Fruit fly (Drosophila melanogaster): ENCODE measurements around the gene rump.

The rump gene

DNA sequence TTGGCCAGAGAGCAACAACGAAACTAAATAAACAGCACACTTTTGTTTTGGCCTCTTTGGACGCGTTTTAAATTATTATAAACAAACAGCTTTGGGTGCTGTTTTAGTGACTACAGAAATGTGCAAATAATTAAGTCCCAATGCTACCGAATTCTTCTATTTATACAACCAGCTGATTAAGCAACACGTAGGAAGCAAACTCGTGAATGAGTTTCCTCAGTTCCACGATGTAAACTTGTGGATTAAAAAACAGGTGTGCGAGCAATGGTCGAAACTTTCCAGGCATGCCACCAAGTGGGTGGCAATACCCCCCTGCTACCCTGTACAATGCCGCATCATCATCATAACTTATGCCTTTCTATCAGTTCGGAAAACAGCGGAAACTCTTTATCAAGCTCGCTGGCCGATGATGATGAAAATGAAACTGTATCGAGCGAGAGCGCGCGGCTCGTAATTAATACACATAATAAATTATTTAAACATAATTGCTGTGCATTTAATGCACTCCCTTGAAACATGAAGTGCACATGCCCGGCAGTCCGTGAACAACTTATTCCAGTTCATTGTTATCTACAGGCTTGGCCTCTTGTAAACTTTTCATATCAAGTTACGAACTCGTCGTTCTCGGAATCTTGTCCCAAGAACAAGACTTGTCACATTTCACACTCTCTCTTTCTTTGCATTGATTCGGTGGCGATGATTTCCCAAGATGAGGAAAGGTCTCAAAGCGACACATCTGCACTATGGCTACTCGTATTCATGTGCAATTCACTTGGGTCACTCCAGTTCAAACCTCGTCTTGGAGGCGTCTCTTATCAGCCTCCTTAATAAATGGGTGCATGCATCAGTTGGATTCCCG is 9.7 kb downstream of the rump start:
- TF ChIP-seq EcR (GFP tag; optimal IDR thresholded peaks at IDR 0.05) (peak; percentile 91), CG4496 (GFP tag; IDR thresholded peaks at IDR 0.05) (0 out of 3 replicates have a peak, but pooled peaks have one; percentile 12), gl (tag; optimal IDR thresholded peaks at IDR 0.05) (no peak)

DNA sequence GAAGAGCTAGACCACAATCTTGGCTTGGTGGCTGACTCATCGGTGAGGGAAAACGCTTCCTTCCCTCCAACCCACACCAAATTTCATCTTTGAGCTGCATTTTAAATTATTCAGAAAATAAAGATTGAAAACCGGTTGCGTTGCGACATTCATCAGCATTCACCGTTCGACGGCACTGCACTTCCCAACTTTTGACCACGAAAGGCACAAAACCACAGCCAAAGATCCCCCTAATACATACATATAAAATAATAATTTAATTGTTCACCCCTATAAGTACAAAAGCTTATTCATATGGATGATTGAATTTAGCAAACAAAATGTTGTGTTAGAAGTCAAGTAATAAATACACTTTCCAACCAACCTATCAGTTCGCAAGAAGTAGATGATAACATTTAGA is 10.9 kb downstream of the rump start:
- TF ChIP-seq Pif1A (GFP tag; optimal IDR thresholded peaks at IDR 0.05) = no peak
- TF ChIP-seq CG17806 (tag; optimal IDR thresholded peaks at IDR 0.05) = no peak
- TF ChIP-seq CG10348 (GFP tag; IDR thresholded peaks at IDR 0.05) = no peak
- TF ChIP-seq D1 (tag; optimal IDR thresholded peaks at IDR 0.05) = no peak
- no peak for TF ChIP-seq CG32121 (GFP tag; IDR thresholded peaks at IDR 0.05)
- no peak for TF ChIP-seq CG14655 (GFP tag; optimal IDR thresholded peaks at IDR 0.05)
- TF ChIP-seq CG13204 (GFP tag; optimal IDR thresholded peaks at IDR 0.05) = no peak
- TF ChIP-seq fd96Ca (GFP tag; IDR thresholded peaks at IDR 0.05) = no peak
- TF ChIP-seq gl (tag; optimal IDR thresholded peaks at IDR 0.05) = no peak
- no peak for TF ChIP-seq EcR (GFP tag; optimal IDR thresholded peaks at IDR 0.05)
- no peak for TF ChIP-seq CG12605 (GFP tag; IDR thresholded peaks at IDR 0.05)
- no peak for TF ChIP-seq CG4496 (GFP tag; IDR thresholded peaks at IDR 0.05)

DNA sequence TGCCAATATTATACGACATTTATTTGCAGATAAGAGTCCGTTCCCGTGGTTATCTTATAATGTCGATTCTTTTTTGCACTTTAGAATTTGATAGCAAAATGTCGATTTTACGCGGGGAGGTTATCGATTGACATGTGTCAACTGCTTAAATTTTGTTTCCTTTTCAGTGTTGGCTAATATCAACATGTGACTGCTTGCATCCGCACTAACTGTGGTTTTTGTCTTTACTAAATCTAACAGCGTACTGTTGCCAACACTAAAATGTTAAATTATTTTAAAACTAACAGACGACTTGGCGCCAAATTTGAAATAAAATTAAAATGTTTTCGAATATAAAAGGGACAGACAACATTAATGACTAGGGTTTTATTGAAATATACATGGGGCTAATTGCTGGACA is 13.4 kb downstream of the rump start:
- TF ChIP-seq CG17806 (tag; optimal IDR thresholded peaks at IDR 0.05) = no peak
- TF ChIP-seq CG8301 (tag; optimal IDR thresholded peaks at IDR 0.05) = no peak
- TF ChIP-seq CG4496 (GFP tag; IDR thresholded peaks at IDR 0.05) = 0 out of 3 replicates have a peak, but pooled peaks have one; percentile 8
- no peak for TF ChIP-seq gl (tag; optimal IDR thresholded peaks at IDR 0.05)
- no peak for TF ChIP-seq EcR (GFP tag; optimal IDR thresholded peaks at IDR 0.05)
- no peak for TF ChIP-seq rn (GFP tag; IDR thresholded peaks at IDR 0.05)
- peak; percentile 50 for TF ChIP-seq Ets98B (GFP tag; IDR thresholded peaks at IDR 0.05)
- TF ChIP-seq Snoo (tag; optimal IDR thresholded peaks at IDR 0.05) = peak; percentile 48
- peak; percentile 18 for TF ChIP-seq CG15710 (tag; optimal IDR thresholded peaks at IDR 0.05)

DNA sequence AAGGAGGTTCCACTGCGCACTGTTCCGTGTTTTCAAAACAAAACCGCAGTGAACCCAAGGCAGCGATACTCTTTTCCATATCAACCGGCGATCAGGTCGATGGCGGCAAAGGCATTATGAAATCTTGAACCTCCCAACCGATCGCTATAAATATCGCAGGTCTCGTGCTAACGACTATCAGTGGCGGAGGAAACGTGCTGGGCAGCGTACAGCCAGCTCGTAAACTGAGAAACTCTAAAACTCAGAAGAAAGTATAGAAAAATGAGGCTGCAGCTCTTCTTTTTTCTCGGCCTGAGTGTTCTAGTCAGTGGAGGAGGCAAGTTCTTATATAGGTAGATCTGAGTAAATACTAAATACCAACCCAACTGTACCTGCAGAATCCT is 15.5 kb downstream of the rump start, which contains the start of gene phu:
Gene phu, plus strand, starts transcription at position 175 of the 383 bp plus-strand sequence.
- TF ChIP-seq CG34367 (tag; optimal IDR thresholded peaks at IDR 0.05) (no peak), Pif1A (GFP tag; optimal IDR thresholded peaks at IDR 0.05) (no peak), CG8301 (tag; optimal IDR thresholded peaks at IDR 0.05) (no peak), CG13204 (GFP tag; optimal IDR thresholded peaks at IDR 0.05) (no peak), CG8159 (tag; optimal IDR thresholded peaks at IDR 0.05) (no peak), rn (GFP tag; IDR thresholded peaks at IDR 0.05) (no peak), CG17806 (tag; optimal IDR thresholded peaks at IDR 0.05) (no peak)

DNA sequence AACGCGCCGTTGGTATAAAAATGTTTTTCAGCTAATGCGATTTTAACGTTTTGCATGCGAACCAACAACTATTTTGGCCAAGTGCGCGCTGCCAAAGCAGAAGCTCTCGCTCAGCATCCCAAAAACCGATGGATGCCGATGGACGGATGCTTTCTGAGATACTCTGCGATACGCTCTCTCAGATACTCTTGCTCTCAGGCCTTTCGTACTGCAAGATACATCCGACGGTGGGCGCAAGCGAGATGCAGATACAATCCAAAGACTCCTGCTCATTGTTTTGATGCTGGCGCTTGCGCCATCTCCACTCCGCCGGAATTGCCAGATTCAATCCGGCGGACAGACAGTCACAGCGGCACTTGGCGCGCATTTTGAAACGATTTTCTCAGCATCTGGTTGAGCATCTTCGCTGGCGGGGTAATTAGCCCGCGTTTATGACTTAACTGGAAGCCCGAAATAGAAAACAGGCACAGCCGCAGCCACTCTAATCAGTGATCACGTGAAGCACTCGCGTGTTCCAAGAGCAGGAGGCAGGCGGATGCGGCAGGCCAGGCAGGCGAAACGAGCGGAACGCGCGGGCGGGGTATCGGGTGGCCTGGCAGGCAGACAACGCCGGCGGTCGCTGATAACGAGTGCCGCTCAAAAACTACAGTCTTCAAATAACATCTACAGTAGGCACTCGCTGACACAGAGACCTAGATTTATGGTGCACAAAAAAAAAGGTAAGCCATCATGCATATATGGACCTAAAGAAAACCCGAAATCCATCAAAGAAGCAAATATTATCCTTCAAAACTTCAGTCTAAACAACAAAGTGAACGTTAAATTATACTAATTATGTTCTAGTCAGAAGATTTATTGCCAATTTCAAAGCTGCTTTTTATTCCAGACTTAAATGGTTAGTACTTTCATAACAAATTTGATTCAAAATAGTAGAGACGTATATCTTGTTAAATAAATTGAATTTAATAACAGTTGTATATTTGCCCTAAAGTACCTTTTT is 16.2 kb downstream of the rump start, which contains the start of gene CG16779:
Gene CG16779, minus strand, starts transcription at position 51 of the 1,000 bp plus-strand sequence.
- no peak for TF ChIP-seq rn (GFP tag; IDR thresholded peaks at IDR 0.05)
- peak; percentile 53 for TF ChIP-seq CG14655 (GFP tag; optimal IDR thresholded peaks at IDR 0.05)
- TF ChIP-seq CG10348 (GFP tag; IDR thresholded peaks at IDR 0.05) = no peak
- TF ChIP-seq CG13204 (GFP tag; optimal IDR thresholded peaks at IDR 0.05) = peak; percentile 19
- peak; percentile 22 for TF ChIP-seq CG8301 (tag; optimal IDR thresholded peaks at IDR 0.05)
- peak; percentile 9 for TF ChIP-seq CG34367 (tag; optimal IDR thresholded peaks at IDR 0.05)
- TF ChIP-seq CG8159 (tag; optimal IDR thresholded peaks at IDR 0.05) = peak; percentile 50
- TF ChIP-seq Pif1A (GFP tag; optimal IDR thresholded peaks at IDR 0.05) = no peak
- no peak for TF ChIP-seq CG12605 (GFP tag; IDR thresholded peaks at IDR 0.05)
- no peak for TF ChIP-seq CG32121 (GFP tag; IDR thresholded peaks at IDR 0.05)
- TF ChIP-seq CG9948 (tag; optimal IDR thresholded peaks at IDR 0.05) = peak; percentile 3
- no peak for TF ChIP-seq gl (tag; optimal IDR thresholded peaks at IDR 0.05)
- no peak for TF ChIP-seq EcR (GFP tag; optimal IDR thresholded peaks at IDR 0.05)
- TF ChIP-seq D1 (tag; optimal IDR thresholded peaks at IDR 0.05) = no peak
- no peak for TF ChIP-seq Pif1B (GFP tag; optimal IDR thresholded peaks at IDR 0.05)
- no peak for TF ChIP-seq Ets98B (GFP tag; IDR thresholded peaks at IDR 0.05)
- TF ChIP-seq CG17806 (tag; optimal IDR thresholded peaks at IDR 0.05) = no peak
- TF ChIP-seq CG4496 (GFP tag; IDR thresholded peaks at IDR 0.05) = no peak
- TF ChIP-seq Snoo (tag; optimal IDR thresholded peaks at IDR 0.05) = no peak
- peak; percentile 34 for TF ChIP-seq CG15710 (tag; optimal IDR thresholded peaks at IDR 0.05)
- TF ChIP-seq fd96Ca (GFP tag; IDR thresholded peaks at IDR 0.05) = no peak

DNA sequence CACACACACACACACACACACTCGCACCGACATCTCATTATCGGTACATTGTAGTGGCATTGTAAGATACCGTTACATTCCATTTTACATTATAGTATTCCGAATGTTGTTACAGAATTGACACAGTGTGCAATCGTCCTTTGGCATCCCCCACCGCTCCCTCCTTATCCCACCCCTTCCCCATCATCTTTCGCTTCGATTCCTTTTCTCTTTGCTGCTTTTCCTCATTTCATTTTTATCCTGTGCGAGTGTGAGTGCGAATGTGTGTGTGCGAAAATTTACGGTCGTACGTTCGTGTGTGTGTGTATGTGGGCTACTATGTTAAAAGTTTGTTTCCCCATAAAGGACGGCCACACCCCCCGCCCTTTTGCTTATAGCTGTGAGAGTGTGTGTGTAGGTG is 18.0 kb downstream of the rump start:
- TF ChIP-seq Pif1A (GFP tag; optimal IDR thresholded peaks at IDR 0.05) (no peak), gl (tag; optimal IDR thresholded peaks at IDR 0.05) (no peak), CG14655 (GFP tag; optimal IDR thresholded peaks at IDR 0.05) (no peak), EcR (GFP tag; optimal IDR thresholded peaks at IDR 0.05) (no peak), CG12605 (GFP tag; IDR thresholded peaks at IDR 0.05) (no peak), CG9948 (tag; optimal IDR thresholded peaks at IDR 0.05) (no peak), CG15710 (tag; optimal IDR thresholded peaks at IDR 0.05) (no peak), CG4496 (GFP tag; IDR thresholded peaks at IDR 0.05) (no peak), fd96Ca (GFP tag; IDR thresholded peaks at IDR 0.05) (no peak), Snoo (tag; optimal IDR thresholded peaks at IDR 0.05) (no peak), D1 (tag; optimal IDR thresholded peaks at IDR 0.05) (no peak), CG17806 (tag; optimal IDR thresholded peaks at IDR 0.05) (no peak), Ets98B (GFP tag; IDR thresholded peaks at IDR 0.05) (no peak), rn (GFP tag; IDR thresholded peaks at IDR 0.05) (no peak), CG32121 (GFP tag; IDR thresholded peaks at IDR 0.05) (no peak), CG13204 (GFP tag; optimal IDR thresholded peaks at IDR 0.05) (no peak), CG34367 (tag; optimal IDR thresholded peaks at IDR 0.05) (no peak), Pif1B (GFP tag; optimal IDR thresholded peaks at IDR 0.05) (no peak), CG8301 (tag; optimal IDR thresholded peaks at IDR 0.05) (no peak), CG10348 (GFP tag; IDR thresholded peaks at IDR 0.05) (no peak)

Measured in whole organism, pupa.